Worm (Caenorhabditis elegans): ENCODE results near the gene pxf-1.

- TF ChIP-seq ztf-11 (tag; optimal IDR thresholded peaks at IDR 0.05) (no peak), nhr-77 (tag; optimal IDR thresholded peaks at IDR 0.05) (no peak), snpc-4 (tag; optimal IDR thresholded peaks at IDR 0.05) (no peak), C34F6.9 (tag; optimal IDR thresholded peaks at IDR 0.05) (peak; percentile 2), egl-27 (tag; optimal IDR thresholded peaks at IDR 0.05) (no peak), ztf-1 (GFP tag; conservative IDR thresholded peaks at IDR 0.05) (no peak), nhr-11 (tag; optimal IDR thresholded peaks at IDR 0.05) (no peak), nhr-237 (tag; optimal IDR thresholded peaks at IDR 0.05) (no peak), gmeb-1 (tag; optimal IDR thresholded peaks at IDR 0.05) (no peak), zag-1 (tag; optimal IDR thresholded peaks at IDR 0.05) (no peak), unc-55 (GFP tag; optimal IDR thresholded peaks at IDR 0.05) (no peak), ceh-16 (tag; optimal IDR thresholded peaks at IDR 0.05) (no peak)
These were observed 23.6 kb downstream of the pxf-1 start, which contains the start of gene tsp-12 for ce11 chrIV:10150552-10151004.
